Fruit fly (Drosophila melanogaster): ENCODE measurements around the gene tho2.

dm6 chr2L:2185373-2185772 lies 40.4 kb upstream of the tho2 start:
- TF ChIP-seq Dll (optimal IDR thresholded peaks at IDR 0.05) (no peak), pan (optimal IDR thresholded peaks at IDR 0.05) (no peak)

Measured in whole organism.